Worm (Caenorhabditis elegans) whole organism, dauer: ENCODE data around the gene srt-34.

Experiments used
- unc-62 ChIP-seq: sonication (generic microtip); optimal IDR thresholded peaks from 2 replicates; lab custom pipeline; 2017; ENCODE audit warnings: missing biosample characterization, missing genetic modification reagents, missing genetic modification characterization

The srt-34 gene

DNA sequence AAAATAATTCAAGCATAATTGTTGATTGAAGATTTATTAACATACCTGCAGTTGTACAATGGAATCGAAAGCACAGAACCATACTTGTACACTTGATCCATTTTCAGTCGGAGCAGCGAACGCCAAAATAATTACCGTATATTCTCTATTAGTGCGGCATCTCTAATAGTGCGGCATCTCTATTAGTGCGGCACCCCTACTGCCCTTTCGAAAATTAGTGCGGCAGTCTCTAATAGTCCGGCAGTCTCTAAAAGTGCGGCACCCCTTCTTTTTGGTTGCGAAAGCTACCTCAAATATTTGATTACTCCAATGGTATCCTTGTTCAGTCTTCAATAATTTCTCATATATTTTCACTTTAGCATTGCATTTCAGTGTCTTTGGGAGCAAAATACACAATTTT is at the start of gene srt-34:
TSS of gene srt-34 (minus strand) at position 101 of the 400 bp plus-strand sequence.
- no peak for TF ChIP-seq unc-62

DNA sequence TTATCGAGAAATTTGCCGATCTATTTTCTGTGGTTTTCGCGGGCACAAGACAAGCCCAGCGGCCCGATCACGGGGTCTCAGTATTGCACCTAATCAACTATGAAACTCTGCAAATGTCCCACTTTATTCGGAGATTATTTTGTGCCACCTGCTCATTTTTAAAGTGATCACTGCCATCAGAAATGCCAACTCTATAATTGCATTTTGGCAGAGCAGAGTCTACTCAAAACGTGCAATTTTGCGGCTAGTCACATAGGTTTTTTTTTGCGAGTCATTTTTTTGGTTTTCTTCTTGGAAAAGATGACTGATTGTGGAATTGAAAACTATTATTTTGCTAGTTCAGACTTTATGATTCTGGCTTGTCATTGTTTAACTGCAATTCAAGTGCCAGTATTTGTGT is 46.9 kb upstream of the srt-34 start, which contains the start of gene srh-240:
TSS of gene srh-240 (plus strand) at position 301 of the 400 bp plus-strand sequence.
- no peak for TF ChIP-seq unc-62

DNA sequence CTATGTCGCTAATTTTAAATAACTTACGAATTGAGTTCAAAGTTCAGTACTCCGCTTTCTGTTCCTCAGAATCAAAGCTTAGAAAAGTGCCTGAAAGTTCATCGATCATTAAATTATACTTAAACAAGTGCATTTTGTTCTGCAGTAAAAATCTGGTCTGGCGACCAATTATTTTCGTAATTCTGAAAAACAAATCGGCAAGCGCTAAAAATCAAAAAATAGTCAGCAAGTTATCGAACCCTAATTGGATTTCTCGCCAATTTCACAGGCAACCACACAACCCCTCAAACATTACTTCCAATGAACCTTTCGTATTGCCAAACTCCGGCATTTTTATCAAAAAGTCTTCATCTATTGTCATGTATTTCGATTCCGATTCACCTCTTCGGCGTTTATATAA is 45.0 kb upstream of the srt-34 start, which contains the start of gene srh-272:
TSS of gene srh-272 (plus strand) at position 301 of the 400 bp plus-strand sequence.
- no peak for TF ChIP-seq unc-62

DNA sequence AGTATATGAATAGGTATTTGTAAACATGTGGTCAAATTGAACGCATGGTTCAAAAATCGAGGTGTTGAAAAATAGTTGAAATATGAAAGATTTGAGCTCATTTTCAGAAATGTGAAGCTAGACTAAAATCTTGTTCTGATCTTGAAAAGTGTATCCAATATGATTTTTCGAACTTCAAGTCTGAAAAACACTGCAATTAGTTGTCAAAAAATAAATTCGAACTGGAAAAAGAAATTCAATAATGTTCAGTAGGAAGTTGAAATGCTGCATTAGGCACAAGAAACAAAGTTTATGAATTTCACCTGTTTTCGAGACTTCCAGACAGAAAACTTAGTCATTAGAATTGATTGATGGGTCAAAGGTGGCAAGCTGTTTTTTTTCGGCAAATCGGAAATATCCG is 43.5 kb upstream of the srt-34 start, which contains the start of gene srh-270:
TSS of gene srh-270 (minus strand) at position 101 of the 400 bp plus-strand sequence.
- no peak for TF ChIP-seq unc-62

DNA sequence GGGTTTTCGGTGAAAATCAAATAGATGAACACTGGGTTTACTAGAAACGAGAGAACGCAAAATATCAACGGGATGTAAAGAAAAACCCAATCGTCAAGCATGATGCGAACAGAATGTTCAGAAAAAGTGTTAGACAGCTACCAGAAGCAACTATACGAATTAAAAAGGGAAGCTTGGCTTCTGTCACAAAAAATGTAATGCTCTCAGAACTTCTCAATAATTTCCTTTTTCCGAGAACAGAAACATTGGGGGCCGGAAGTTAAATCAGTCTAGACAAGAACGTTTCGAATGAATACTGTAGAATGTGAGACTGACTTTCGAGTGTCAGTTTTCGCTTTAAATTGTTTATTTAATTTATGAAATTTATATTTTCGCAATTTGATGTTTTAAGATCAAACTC is 41.7 kb upstream of the srt-34 start, which contains the start of gene srj-54:
TSS of gene srj-54 (minus strand) at position 101 of the 400 bp plus-strand sequence.
- no peak for TF ChIP-seq unc-62

DNA sequence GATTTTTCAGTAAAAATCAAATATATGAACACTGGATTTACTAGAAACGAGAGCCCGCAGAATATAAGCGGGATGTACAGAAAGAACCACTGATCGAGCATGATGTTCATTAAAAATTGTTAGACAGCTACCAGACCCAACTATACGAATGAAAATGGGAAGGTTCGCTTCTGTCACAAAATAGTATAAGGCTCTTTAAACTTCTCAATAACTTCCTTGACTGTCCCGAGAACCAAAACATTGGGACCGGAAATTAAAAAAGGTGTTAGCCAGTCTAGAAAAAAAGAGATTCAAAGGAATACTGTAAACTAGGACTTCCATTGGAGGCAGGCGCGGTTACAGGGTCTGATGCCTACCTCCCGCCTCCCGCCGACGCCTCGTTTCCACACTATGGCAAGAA is 39.8 kb upstream of the srt-34 start, which contains the start of gene srj-55:
TSS of gene srj-55 (minus strand) at position 101 of the 400 bp plus-strand sequence.
- no peak for TF ChIP-seq unc-62

DNA sequence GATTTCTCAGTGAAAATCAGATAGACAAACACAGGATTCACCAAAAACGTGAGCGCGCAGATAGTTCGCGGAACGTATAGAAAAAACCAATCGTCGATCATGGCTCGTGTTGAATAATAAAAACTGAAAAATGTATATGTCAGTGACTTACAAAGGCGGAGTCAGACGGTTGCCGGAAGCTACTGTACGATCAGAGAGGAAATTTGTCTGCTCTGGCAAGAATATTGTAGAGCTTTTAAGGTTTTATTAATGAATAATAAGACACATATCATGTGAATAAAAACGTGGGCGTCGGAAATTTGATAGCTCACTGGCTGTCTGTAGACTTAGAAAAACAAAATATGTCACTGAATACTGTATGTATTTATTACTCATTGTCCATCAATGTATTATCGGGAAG is 37.5 kb upstream of the srt-34 start, which contains the start of gene srj-57:
TSS of gene srj-57 (minus strand) at position 101 of the 400 bp plus-strand sequence.
- TF ChIP-seq unc-62: no peak

DNA sequence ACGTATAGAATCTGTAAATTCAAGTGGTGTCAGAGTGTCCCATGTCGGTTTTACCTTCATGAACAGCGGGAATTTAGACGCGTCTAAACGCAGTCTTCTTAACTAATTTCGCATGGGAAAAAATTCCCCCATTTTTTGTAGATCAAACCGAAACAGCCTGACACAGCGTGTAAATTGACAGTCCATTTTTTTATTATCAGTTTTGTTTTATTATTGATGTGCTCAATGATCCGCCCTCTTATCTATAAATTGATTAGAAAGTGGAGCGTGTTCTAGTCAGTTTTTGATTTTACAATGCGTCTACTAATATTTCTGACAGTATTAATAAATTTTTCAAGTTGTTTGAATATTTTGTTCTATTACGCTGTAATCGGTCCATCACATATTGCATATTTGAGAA is 31.1 kb upstream of the srt-34 start, which contains the start of gene ugt-53:
TSS of gene ugt-53 (plus strand) at position 273 of the 400 bp plus-strand sequence.
- no peak for TF ChIP-seq unc-62

DNA sequence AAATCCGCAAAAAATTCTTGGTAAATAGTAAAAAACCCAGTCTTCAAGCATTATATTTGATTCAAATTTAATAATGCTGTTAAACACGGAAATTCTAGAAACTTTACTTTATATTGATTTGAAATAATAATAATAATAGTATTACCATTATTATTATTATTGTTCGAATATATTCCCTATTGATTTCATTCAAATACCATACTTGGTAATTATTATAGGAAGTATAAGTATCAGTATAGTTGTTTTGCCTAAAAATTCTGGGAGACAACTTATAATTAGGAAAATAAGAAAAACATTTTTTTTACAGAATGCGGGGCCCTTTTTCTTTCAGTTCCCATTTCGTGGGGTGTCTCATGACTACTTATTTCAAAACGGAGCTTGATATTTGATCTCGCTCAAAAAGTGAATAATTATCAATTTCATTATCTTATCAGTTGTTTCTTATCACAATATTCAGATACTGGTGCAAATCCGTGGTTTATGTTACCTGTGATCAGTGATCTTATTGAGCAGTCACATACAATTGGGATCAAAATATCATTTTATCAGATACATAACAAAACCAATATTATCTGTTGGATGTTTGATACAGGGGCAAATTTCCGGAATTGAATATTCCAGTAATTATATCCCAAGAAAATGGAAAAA is 30.4 kb upstream of the srt-34 start, which contains the start of gene srj-49:
TSS of gene srj-49 (minus strand) at position 51 of the 648 bp plus-strand sequence.
- TF ChIP-seq unc-62: no peak

DNA sequence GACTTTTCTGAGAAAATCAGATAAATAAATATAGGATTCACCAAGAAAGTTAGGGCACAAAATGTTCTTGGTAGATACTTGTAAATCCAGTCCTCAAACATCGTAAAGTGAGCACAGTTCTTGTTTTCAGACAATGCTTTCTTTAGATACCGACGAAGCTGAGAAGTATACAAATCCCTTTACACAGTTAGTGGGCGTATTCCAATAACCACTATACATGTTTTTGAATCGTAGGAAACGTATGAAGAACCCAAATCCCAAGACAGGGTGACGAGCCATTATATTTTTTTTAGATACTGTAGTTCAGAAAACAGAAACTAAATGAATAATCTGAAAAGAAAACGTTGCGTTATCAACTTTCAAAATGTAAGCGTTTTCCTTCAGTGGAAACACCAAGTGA is 27.8 kb upstream of the srt-34 start, which contains the start of gene srj-44:
TSS of gene srj-44 (minus strand) at position 101 of the 400 bp plus-strand sequence.
- TF ChIP-seq unc-62: no peak

DNA sequence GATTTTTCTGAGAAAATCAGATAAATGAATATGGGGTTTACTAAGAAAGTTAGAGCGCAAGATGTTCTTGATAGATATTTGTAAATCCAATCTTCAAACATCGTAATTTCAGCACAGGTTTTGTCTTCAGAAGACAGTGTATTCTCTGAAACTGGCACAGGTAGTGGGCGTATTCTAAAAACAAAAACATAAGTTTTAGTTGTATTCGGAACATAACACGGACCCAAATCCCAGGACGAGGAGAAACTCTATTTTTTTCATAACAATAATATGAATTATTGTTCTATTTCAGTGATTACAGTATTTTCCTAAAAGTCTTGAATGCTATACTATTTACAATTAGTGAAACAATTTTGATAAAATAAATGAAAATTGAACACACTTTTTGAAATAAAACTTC is 18.5 kb upstream of the srt-34 start, which contains the start of gene srj-45:
TSS of gene srj-45 (minus strand) at position 101 of the 400 bp plus-strand sequence.
- TF ChIP-seq unc-62: no peak

DNA sequence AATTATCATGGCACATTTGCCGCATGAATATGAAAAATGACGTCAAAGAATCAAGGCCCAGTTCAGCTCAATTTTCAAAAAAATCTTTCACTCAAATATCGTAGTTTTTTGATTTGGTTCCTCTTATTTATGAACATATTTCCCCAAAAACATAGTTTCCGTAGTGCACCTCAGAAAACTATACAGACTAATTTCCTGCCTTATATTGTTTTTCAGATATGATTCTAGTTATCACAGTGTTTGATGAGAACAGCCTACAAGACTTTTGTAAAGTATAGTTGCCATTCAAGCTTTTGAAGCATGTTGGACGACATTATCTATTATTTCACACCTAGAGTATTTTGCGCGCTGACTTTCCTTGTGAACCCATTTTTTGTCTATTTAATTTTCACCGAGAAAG is 14.6 kb upstream of the srt-34 start, which contains the start of gene srj-50:
TSS of gene srj-50 (plus strand) at position 301 of the 400 bp plus-strand sequence.
- no peak for TF ChIP-seq unc-62

DNA sequence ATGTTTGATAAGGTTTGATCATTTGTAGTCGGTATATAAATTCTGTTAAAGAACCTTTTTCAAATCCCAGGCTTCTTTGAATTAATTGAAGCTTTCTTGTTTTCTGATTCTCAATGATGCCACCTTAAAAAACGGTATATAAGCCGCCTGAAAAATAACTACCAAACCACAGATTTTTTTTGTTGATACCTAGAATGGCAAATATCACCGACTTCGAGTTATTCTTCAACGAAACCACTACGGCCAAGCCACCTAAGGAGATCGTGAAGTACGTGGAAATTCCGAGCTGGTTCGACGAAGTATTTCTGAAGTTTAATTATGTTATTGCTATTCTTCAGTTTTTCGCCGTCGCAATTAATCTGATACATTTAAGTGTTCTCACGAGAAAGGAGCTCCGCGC is 12.8 kb upstream of the srt-34 start, which contains the start of gene srw-2:
TSS of gene srw-2 (plus strand) at position 62 of the 400 bp plus-strand sequence.
- no peak for TF ChIP-seq unc-62

DNA sequence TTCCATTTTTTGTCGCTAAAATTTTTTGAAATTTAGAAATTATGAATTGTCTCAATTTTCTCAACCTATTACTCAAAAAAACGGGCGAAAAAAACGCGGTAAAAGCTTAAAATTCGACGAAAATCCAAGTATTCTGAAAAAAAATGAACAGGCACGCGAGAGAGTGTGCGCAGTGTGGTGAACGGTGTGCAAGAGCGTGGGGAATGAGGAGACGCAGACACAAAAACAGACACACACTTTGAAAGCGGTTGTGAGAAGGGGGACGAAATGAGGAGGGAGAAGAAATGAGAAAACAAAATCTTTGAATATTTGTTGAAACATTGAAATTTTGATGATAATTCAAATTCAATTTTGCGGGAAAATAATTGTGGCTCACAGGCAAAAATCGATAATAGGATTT is 8.8 kb upstream of the srt-34 start, which contains the start of gene T03D3.5:
TSS of gene T03D3.5 (minus strand) at position 21 of the 400 bp plus-strand sequence.
- TF ChIP-seq unc-62: no peak

DNA sequence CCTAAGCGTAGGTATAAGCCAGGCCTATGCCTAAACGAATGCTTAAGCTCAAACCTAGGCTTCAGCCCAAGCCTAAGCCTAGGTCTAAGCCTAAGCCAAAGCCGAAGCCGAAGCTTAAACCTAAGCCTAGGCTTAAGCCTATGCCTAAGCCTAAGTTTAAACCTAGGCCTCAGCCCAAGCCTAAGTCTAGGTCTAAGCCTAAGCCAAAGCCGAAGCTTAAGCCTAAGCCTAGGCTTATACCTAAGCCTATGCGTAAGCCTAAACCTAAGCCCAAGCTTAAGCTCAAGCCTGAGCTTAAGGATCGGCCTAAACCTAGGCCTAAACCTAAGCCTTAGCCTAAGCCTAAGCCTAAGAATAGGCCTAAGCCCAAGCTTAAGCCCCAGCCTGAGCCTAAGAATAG is 8.0 kb upstream of the srt-34 start:
- TF ChIP-seq unc-62: no peak

DNA sequence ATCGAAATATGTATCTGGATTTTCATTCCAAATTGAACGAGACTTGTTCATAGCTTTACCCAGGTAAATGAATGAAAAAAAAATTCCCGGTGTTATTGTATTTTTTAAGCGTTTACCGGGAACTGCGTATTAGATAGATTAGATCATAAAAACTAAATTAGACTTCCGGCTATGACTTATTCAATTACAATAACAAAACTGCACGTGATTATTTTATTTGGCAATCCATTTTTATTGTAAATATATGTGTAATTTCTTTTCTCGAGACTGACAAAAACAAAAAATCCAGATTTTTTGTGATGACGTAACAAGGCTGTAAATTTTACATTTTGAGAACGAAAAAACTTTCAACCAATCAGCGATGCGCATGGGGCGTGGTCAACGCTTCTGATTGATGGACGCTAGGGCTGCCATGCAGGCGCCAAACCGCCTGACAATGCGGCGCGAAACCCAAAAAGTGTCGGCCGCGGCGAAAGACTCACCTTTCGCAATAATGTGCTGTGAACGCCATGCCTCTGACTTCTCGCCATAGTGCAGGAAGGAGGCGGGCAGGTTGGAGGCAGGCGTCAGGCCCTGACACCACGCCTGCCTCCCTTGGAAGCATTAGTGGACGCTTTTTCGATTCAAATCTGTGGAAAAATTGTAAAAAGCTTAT is 3.7 kb upstream of the srt-34 start, which contains the start of gene srh-36:
TSS of gene srh-36 (minus strand) at position 51 of the 655 bp plus-strand sequence.
- TF ChIP-seq unc-62: no peak

DNA sequence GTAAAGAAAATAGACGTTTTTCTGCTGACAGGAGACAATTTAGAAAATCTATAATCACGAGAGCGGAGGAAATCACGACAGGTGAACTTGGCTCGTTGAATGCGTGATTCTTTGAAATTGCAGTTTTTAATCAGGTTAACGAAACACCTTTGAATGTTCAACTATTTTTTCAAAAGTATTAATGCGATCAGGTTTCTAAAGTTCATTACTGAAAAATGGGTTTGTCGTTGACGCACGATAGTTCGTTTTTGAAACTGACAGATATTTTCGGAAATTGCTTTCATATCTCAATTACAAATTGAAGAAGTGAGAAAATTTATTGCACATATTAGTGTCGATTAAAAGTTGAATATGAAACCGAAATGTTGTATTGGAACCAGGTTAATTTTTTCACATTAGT is 2.1 kb downstream of the srt-34 start, which contains the start of gene F54E2.5:
TSS of gene F54E2.5 (minus strand) at position 101 of the 400 bp plus-strand sequence.
- no peak for TF ChIP-seq unc-62
